Fruit fly (Drosophila melanogaster) whole organism, embryonic: ENCODE data around the gene CG31365.

Source experiments
- Bdp1 ChIP-seq: fragments of 200-800 bp; sonication (Bioruptor generic); optimal IDR thresholded peaks from 3 replicates; lab custom pipeline; 2016; ENCODE audit warnings: missing biosample characterization, missing genetic modification characterization
- CG13775 ChIP-seq: fragments of 200-800 bp; sonication (Bioruptor generic); optimal IDR thresholded peaks from 3 replicates; lab custom pipeline; 2017; ENCODE audit warnings: missing biosample characterization, mild to moderate bottlenecking, missing genetic modification characterization
- Dp ChIP-seq: fragments of 200-800 bp; sonication (Bioruptor generic); optimal IDR thresholded peaks from 2 replicates; lab custom pipeline; 2018; ENCODE audit warnings: missing biosample characterization, mild to moderate bottlenecking, missing genetic modification characterization, moderate library complexity
- Dref ChIP-seq: fragments of 200-800 bp; sonication (Bioruptor generic); IDR thresholded peaks from 2 replicates; pipeline ENCODE4 v1.3.6; 2022; ENCODE audit warnings: missing biosample characterization, missing genetic modification characterization
- Sin3A ChIP-seq: fragments of >200 bp; optimal IDR thresholded peaks from 2 replicates; lab custom pipeline; 2018
- chinmo ChIP-seq: fragments of 200-800 bp; sonication (Bioruptor generic); IDR thresholded peaks from 4 replicates; pipeline ENCODE4 v1.3.6; 2022; ENCODE audit warnings: missing biosample characterization, missing genetic modification characterization; ENCODE audit not compliant: partially characterized antibody
- kay ChIP-seq: fragments of 200-800 bp; sonication (Bioruptor generic); optimal IDR thresholded peaks from 2 replicates; lab custom pipeline; 2016; ENCODE audit warnings: missing biosample characterization, missing genetic modification characterization

dm6 chr3R:23174739-23175138, 48.5 kb upstream of the CG31365 start:
- no peak for TF ChIP-seq chinmo (GFP tag; lab: Robert Waterston, UW)
- TF ChIP-seq Sin3A = no peak
- TF ChIP-seq kay (GFP tag; lab: Kevin White, UChicago) = no peak
- no peak for TF ChIP-seq Dref (GFP tag; lab: Robert Waterston, UW)
- TF ChIP-seq CG13775 (GFP tag; lab: Kevin White, UChicago) = no peak
- no peak for TF ChIP-seq Bdp1
- TF ChIP-seq Dp (GFP tag; lab: Kevin White, UChicago) = no peak
